Fruit fly (Drosophila melanogaster): ENCODE measurements around the gene Pgant5.

Pgant5 gene

dm6 chr2L:5043043-5043442 lies 50.3 kb downstream of the Pgant5 start, which contains the start of the genes CG33995, CG44000 and CG44001 (continued):
- no peak for TF ChIP-seq CG4282 (GFP tag; optimal IDR thresholded peaks at IDR 0.05)
- peak; percentile 96 for TF ChIP-seq YL-1 (GFP tag; optimal IDR thresholded peaks at IDR 0.05)
- no peak for TF ChIP-seq sim (GFP tag; IDR thresholded peaks at IDR 0.05)
- no peak for TF ChIP-seq CG6272 (GFP tag; IDR thresholded peaks at IDR 0.05)
- TF ChIP-seq CG1529 (GFP tag; optimal IDR thresholded peaks at IDR 0.05): no peak

dm6 chr2L:5042076-5042475 lies 51.3 kb downstream of the Pgant5 start:
- TF ChIP-seq yki (optimal IDR thresholded peaks at IDR 0.05) (no peak), CG10979 (tag; optimal IDR thresholded peaks at IDR 0.05) (peak; percentile 58), tap (tag; optimal IDR thresholded peaks at IDR 0.05) (no peak), tio (GFP tag; optimal IDR thresholded peaks at IDR 0.05) (no peak), CG2678 (tag; optimal IDR thresholded peaks at IDR 0.05) (peak; percentile 62), kni (GFP tag; optimal IDR thresholded peaks at IDR 0.05) (no peak), CG18764 (GFP tag; optimal IDR thresholded peaks at IDR 0.05) (peak; percentile 25), CG18262 (tag; optimal IDR thresholded peaks at IDR 0.05) (peak; percentile 68), CG15696 (tag; optimal IDR thresholded peaks at IDR 0.05) (peak; percentile 55), Pdp1 (GFP tag; optimal IDR thresholded peaks at IDR 0.05) (peak in 1 of 2 experiments; percentile 6), trem (tag; optimal IDR thresholded peaks at IDR 0.05) (peak; percentile 22), vvl (GFP tag; IDR thresholded peaks at IDR 0.05) (no peak), Nf-YB (GFP tag; optimal IDR thresholded peaks at IDR 0.05) (peak; percentile 1), HmgZ (tag; optimal IDR thresholded peaks at IDR 0.05) (peak; percentile 4), CG9727 (GFP tag; optimal IDR thresholded peaks at IDR 0.05) (peak; percentile 36), dmrt99B (tag; optimal IDR thresholded peaks at IDR 0.05) (peak; percentile 37), Oli (tag; optimal IDR thresholded peaks at IDR 0.05) (peak; percentile 36), CG1602 (GFP tag; optimal IDR thresholded peaks at IDR 0.05) (peak; percentile 17), peb (GFP tag; IDR thresholded peaks at IDR 0.05) (no peak), nmo (GFP tag; optimal IDR thresholded peaks at IDR 0.05) (peak; percentile 27), cg (GFP tag; optimal IDR thresholded peaks at IDR 0.05) (no peak), CG13296 (GFP tag; optimal IDR thresholded peaks at IDR 0.05) (no peak), Fer1 (GFP tag; optimal IDR thresholded peaks at IDR 0.05) (peak; percentile 0), Xrp1 (GFP tag; IDR thresholded peaks at IDR 0.05) (peak; percentile 53; the same call in 1 of the 2 replicates), unpg (GFP tag; optimal IDR thresholded peaks at IDR 0.05) (peak; percentile 48), CG16813 (GFP tag; IDR thresholded peaks at IDR 0.05; ENCODE audit: partially characterized antibody) (no peak), CG33557 (GFP tag; optimal IDR thresholded peaks at IDR 0.05) (peak; percentile 29), CG17361 (GFP tag; IDR thresholded peaks at IDR 0.05) (peak; percentile 53; the same call in 2 of the 3 replicates), CG18476 (GFP tag; optimal IDR thresholded peaks at IDR 0.05) (no peak), CG2120 (GFP tag; optimal IDR thresholded peaks at IDR 0.05) (peak; percentile 16), twi (tag; optimal IDR thresholded peaks at IDR 0.05) (peak; percentile 73), PHDP (tag; optimal IDR thresholded peaks at IDR 0.05) (peak; percentile 42), CG2712 (tag; optimal IDR thresholded peaks at IDR 0.05) (peak; percentile 60), zf30C (GFP tag; optimal IDR thresholded peaks at IDR 0.05) (peak; percentile 43), CG3726 (GFP tag; IDR thresholded peaks at IDR 0.05) (no peak), phol (tag; optimal IDR thresholded peaks at IDR 0.05) (peak; percentile 57), CG4282 (GFP tag; optimal IDR thresholded peaks at IDR 0.05) (no peak), insv (GFP tag; optimal IDR thresholded peaks at IDR 0.05) (no peak), sens (GFP tag) (peak; percentile 88), dmrt11E (tag; optimal IDR thresholded peaks at IDR 0.05) (peak; percentile 62), CG1529 (GFP tag; optimal IDR thresholded peaks at IDR 0.05) (peak; percentile 3), dati (GFP tag; IDR thresholded peaks at IDR 0.05) (no peak), nerfin-1 (tag; optimal IDR thresholded peaks at IDR 0.05) (peak; percentile 25), knrl (GFP tag; IDR thresholded peaks at IDR 0.05; ENCODE audit: partially characterized antibody) (no peak), grau (tag; optimal IDR thresholded peaks at IDR 0.05) (peak; percentile 42), gce (GFP tag; IDR thresholded peaks at IDR 0.05) (no peak)
